Worm (Caenorhabditis elegans) whole organism, L3 larva: ENCODE data around the gene cest-26.
A peak's percentile ranks its signal among the peaks of the same experiment; 100 is the strongest.

ENCODE experiments used
- R02D3.7 ChIP-seq: fragments of 150-350 bp; optimal IDR thresholded peaks from 2 replicates; lab custom pipeline; 2014; ENCODE audit warnings: missing biosample characterization, missing genetic modification characterization
- ceh-9 ChIP-seq: sonication (generic microtip); optimal IDR thresholded peaks from 2 replicates; lab custom pipeline; 2018; ENCODE audit warnings: missing biosample characterization, missing genetic modification characterization
- fkh-10 ChIP-seq: sonication (generic microtip); optimal IDR thresholded peaks from 2 replicates; lab custom pipeline; 2017; ENCODE audit warnings: missing biosample characterization, missing genetic modification reagents, missing genetic modification characterization
- pha-4 ChIP-seq: fragments of 150-350 bp; optimal IDR thresholded peaks from 2 replicates; lab custom pipeline; 2014; ENCODE audit warnings: missing biosample characterization, missing genetic modification reagents, missing genetic modification characterization
- skn-1 ChIP-seq: fragments of 150-350 bp; optimal IDR thresholded peaks from 2 replicates; lab custom pipeline; 2014; ENCODE audit warnings: missing biosample characterization, missing genetic modification characterization
- snpc-4 ChIP-seq: fragments of 150-350 bp; optimal IDR thresholded peaks from 2 replicates; lab custom pipeline; 2014; ENCODE audit warnings: missing biosample characterization, missing genetic modification characterization

ce11 chrX:4434577-4434976 lies 2.9 kb downstream of the cest-26 start:
- TF ChIP-seq fkh-10 (GFP tag; lab: Kevin White, UChicago) (peak; percentile 57), R02D3.7 (no peak), snpc-4 (no peak), skn-1 (tag; lab: Kevin White, UChicago) (no peak), ceh-9 (no peak), pha-4 (tag; lab: Kevin White, UChicago) (no peak)
